Worm (Caenorhabditis elegans): Measurements from ENCODE around the gene Y54G2A.44.
"Not testable (repeated sequence)": the region's sequence is repeated elsewhere in the genome, so short reads cannot be mapped to it uniquely, and the experiment has no call there.

DNA sequence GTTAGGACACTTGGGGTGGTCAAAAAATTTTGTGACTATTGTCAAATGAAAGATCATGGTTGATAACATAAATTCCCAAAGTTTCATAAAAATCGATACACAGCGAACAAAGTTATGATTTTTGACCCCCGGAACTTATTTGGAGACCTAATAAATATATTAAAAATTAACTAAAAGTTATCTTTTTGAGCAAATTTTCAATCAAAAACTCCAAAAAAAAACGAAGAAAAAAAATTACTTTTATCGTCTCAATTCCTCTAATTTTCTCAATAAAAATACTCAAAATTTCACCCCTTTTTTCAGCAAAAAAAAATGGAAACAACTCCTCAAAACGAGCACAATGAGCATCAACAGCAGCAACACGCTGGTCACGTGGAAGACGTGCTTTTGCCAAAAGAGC lies 13.3 kb upstream of the Y54G2A.44 start, which contains the start of gene atln-1:
- not testable (repeated sequence) for TF ChIP-seq K11D2.4 (GFP tag; IDR thresholded peaks at IDR 0.05); ceh-100 (GFP tag; IDR thresholded peaks at IDR 0.05); nhr-27 (tag; optimal IDR thresholded peaks at IDR 0.05); Y95B8A.8 (GFP tag; IDR thresholded peaks at IDR 0.05); F55B11.4 (tag; optimal IDR thresholded peaks at IDR 0.05; ENCODE audit: borderline replicate concordance, insufficient read depth); snpc-4 (GFP tag; optimal IDR thresholded peaks at IDR 0.05); snpc-4 (tag; optimal IDR thresholded peaks at IDR 0.05); pbrm-1 (GFP tag; IDR thresholded peaks at IDR 0.05); madf-3 (GFP tag; IDR thresholded peaks at IDR 0.05); Y53G8AR.9 (GFP tag; conservative IDR thresholded peaks at IDR 0.05)

Measured in whole organism, young adult.